Fruit fly (Drosophila melanogaster) whole organism, prepupa: ENCODE results near the gene CG17163.

ENCODE experiments used
- Blimp-1 ChIP-seq: fragments of 200-800 bp; sonication (Bioruptor generic); optimal IDR thresholded peaks from 3 replicates; lab custom pipeline; 2017; ENCODE audit warnings: missing biosample characterization, missing genetic modification characterization, mild to moderate bottlenecking, moderate library complexity, missing genetic modification reagents
- CG10631 ChIP-seq: fragments of 200-800 bp; sonication (Bioruptor generic); optimal IDR thresholded peaks from 2 replicates; lab custom pipeline; 2016; ENCODE audit warnings: missing biosample characterization, missing genetic modification characterization
- CG11902 ChIP-seq: fragments of 200-800 bp; sonication (Bioruptor generic); optimal IDR thresholded peaks from 3 replicates; lab custom pipeline; 2016; ENCODE audit warnings: missing biosample characterization, missing genetic modification characterization
- CG3032 ChIP-seq: fragments of 200-800 bp; optimal IDR thresholded peaks from 2 replicates; lab custom pipeline; 2019; ENCODE audit warnings: missing biosample characterization, mild to moderate bottlenecking, missing genetic modification characterization, moderate library complexity
- CG32006 ChIP-seq: fragments of 200-800 bp; sonication (Bioruptor generic); optimal IDR thresholded peaks from 3 replicates; lab custom pipeline; 2017; ENCODE audit warnings: missing biosample characterization, mild to moderate bottlenecking, missing genetic modification characterization
- CG3919 ChIP-seq: fragments of 200-800 bp; sonication (Bioruptor generic); optimal IDR thresholded peaks from 3 replicates; lab custom pipeline; 2016; ENCODE audit warnings: missing biosample characterization, missing genetic modification characterization
- CG6276 ChIP-seq: fragments of 200-800 bp; sonication (Bioruptor generic); optimal IDR thresholded peaks from 2 replicates; lab custom pipeline; 2017; ENCODE audit warnings: missing biosample characterization, mild to moderate bottlenecking, missing genetic modification characterization
- CG9139 ChIP-seq: fragments of 200-800 bp; sonication (Bioruptor generic); optimal IDR thresholded peaks from 3 replicates; lab custom pipeline; 2017; ENCODE audit warnings: missing biosample characterization, mild to moderate bottlenecking, missing genetic modification characterization
- Eip93F ChIP-seq: fragments of 200-800 bp; sonication (Bioruptor generic); optimal IDR thresholded peaks from 2 replicates; lab custom pipeline; 2016; ENCODE audit warnings: missing biosample characterization, mild to moderate bottlenecking, missing genetic modification characterization
- Ets21C ChIP-seq: fragments of 200-800 bp; sonication (Bioruptor generic); optimal IDR thresholded peaks from 3 replicates; lab custom pipeline; 2016; ENCODE audit warnings: missing biosample characterization, missing genetic modification characterization
- Ets96B ChIP-seq: fragments of 200-800 bp; optimal IDR thresholded peaks from 2 replicates; lab custom pipeline; 2019; ENCODE audit warnings: missing biosample characterization, mild to moderate bottlenecking, missing genetic modification characterization, moderate library complexity
- Met ChIP-seq: fragments of 200-800 bp; sonication (Bioruptor generic); optimal IDR thresholded peaks from 3 replicates; lab custom pipeline; 2016; ENCODE audit warnings: missing biosample characterization, missing genetic modification characterization
- Sox14 ChIP-seq: fragments of 200-800 bp; sonication (Bioruptor generic); optimal IDR thresholded peaks from 3 replicates; lab custom pipeline; 2016; ENCODE audit warnings: missing biosample characterization, missing genetic modification characterization
- Sox15 ChIP-seq: fragments of 200-800 bp; sonication (Bioruptor generic); optimal IDR thresholded peaks from 3 replicates; lab custom pipeline; 2016; ENCODE audit warnings: missing biosample characterization, missing genetic modification characterization
- dsx ChIP-seq: fragments of 200-800 bp; optimal IDR thresholded peaks from 3 replicates; lab custom pipeline; 2019; ENCODE audit warnings: missing biosample characterization, mild to moderate bottlenecking, missing genetic modification characterization, moderate library complexity; ENCODE audit not compliant: poor library complexity, severe bottlenecking
- fd85E ChIP-seq: fragments of 200-800 bp; sonication (Bioruptor generic); optimal IDR thresholded peaks from 3 replicates; lab custom pipeline; 2016; ENCODE audit warnings: missing biosample characterization, missing genetic modification characterization
- pdm3 ChIP-seq: fragments of 200-800 bp; sonication (Bioruptor generic); optimal IDR thresholded peaks from 3 replicates; lab custom pipeline; 2016; ENCODE audit warnings: missing biosample characterization, missing genetic modification characterization
- svp ChIP-seq: fragments of 200-800 bp; sonication (Bioruptor generic); peaks from one replicate; lab custom pipeline; 2016; ENCODE audit warnings: missing biosample characterization, missing genetic modification characterization
- topi ChIP-seq: fragments of 200-800 bp; sonication (Bioruptor generic); optimal IDR thresholded peaks from 3 replicates; lab custom pipeline; 2016; ENCODE audit warnings: missing biosample characterization, missing genetic modification characterization

Gene CG17163

DNA sequence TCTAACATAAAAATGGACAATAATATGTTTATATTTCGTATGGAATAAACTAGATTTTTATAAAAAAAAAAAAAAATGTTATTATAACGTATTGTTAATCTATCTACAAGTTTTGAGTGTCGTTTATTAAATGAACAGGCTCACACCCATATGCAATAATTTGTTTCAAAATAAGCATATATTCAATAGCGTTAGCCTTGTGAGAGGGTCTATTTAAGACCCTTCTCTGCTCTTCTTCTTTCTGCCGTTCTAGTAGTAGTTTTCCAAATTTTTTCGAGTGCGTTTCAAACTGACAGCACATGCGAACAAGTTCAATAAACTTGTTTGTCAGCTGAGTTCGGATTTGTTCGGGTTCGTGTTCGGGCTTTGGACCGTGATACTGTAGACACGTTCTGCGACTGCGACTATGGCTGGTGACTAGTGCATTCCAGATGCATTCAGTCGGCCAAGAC, 11.2 kb downstream of the CG17163 start (continued):
- no peak for TF ChIP-seq fd85E (GFP tag; lab: Kevin White, UChicago)
- peak; percentile 66 for TF ChIP-seq CG3919 (GFP tag; lab: Kevin White, UChicago)
- TF ChIP-seq CG10631 (GFP tag; lab: Kevin White, UChicago) = peak; percentile 64
- no peak for TF ChIP-seq Eip93F
- peak; percentile 28 for TF ChIP-seq CG11902 (GFP tag; lab: Kevin White, UChicago)
- TF ChIP-seq CG9139 (GFP tag; lab: Kevin White, UChicago) = no peak
- TF ChIP-seq CG6276 (GFP tag; lab: Kevin White, UChicago) = peak; percentile 35
- TF ChIP-seq Ets21C (GFP tag; lab: Kevin White, UChicago) = no peak
- no peak for TF ChIP-seq dsx (GFP tag; lab: Kevin White, UChicago)
- peak; percentile 54 for TF ChIP-seq Met (GFP tag; lab: Kevin White, UChicago)
- peak; percentile 81 for TF ChIP-seq CG32006 (GFP tag; lab: Kevin White, UChicago)

dm6 chrX:23067521-23068459, 14.7 kb downstream of the CG17163 start, which contains the start of gene CG17167:
CG17167 (plus strand) TSS chrX:23068301.
- TF ChIP-seq topi (GFP tag; lab: Kevin White, UChicago) = no peak
- no peak for TF ChIP-seq Sox14 (GFP tag; lab: Kevin White, UChicago)
- TF ChIP-seq svp = peak; percentile 53
- no peak for TF ChIP-seq CG3032 (tag; lab: Kevin White, UChicago)

dm6 chrX:23035766-23036165, 46.7 kb downstream of the CG17163 start, which contains the start of gene CG12061:
CG12061 (plus strand) TSS chrX:23036066.
- TF ChIP-seq pdm3 (GFP tag; lab: Kevin White, UChicago) = no peak
- no peak for TF ChIP-seq Ets96B (tag; lab: Kevin White, UChicago)
- no peak for TF ChIP-seq Sox15 (GFP tag; lab: Kevin White, UChicago)
- TF ChIP-seq Blimp-1 (GFP tag; lab: Kevin White, UChicago) = no peak
- no peak for TF ChIP-seq svp
